Worm (Caenorhabditis elegans): ENCODE data around the gene C33D9.3.

C33D9.3 gene

DNA sequence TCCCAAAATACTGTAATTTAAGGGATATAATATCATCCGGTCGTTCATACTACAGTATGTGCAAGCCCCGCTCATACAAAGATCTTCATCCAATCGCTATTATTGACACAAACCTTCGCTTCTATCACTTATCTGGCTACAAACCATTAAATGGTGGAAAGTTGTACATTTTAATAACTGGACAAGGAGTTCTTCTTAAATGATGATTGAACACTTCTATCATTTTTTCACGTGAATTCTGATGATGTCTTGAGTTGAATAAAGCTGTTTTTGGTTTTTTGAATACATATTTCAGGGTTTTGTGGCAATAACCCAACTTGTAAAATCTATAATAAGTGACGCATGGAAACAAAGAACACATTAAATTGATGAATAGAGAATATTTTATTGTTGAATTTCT, 29.9 kb upstream of the C33D9.3 start:
- TF ChIP-seq F37D6.2 (tag; optimal IDR thresholded peaks at IDR 0.05) = no peak
- TF ChIP-seq Y105C5A.15 (GFP tag; IDR thresholded peaks at IDR 0.05) = 0 out of 2 replicates have a peak, but pooled peaks have one; percentile 31
- TF ChIP-seq dmd-6 (GFP tag; IDR thresholded peaks at IDR 0.05) = no peak
- TF ChIP-seq mep-1 (tag; optimal IDR thresholded peaks at IDR 0.05) = peak; percentile 7
- TF ChIP-seq lsy-2 (tag; optimal IDR thresholded peaks at IDR 0.05) = no peak
- peak; percentile 43 for TF ChIP-seq ama-1 (optimal IDR thresholded peaks at IDR 0.05)
- TF ChIP-seq egl-43 (GFP tag; IDR thresholded peaks at IDR 0.05) = no peak
- TF ChIP-seq daf-12 (tag; optimal IDR thresholded peaks at IDR 0.05) = no peak
- peak; percentile 40 for TF ChIP-seq nhr-237 (tag; optimal IDR thresholded peaks at IDR 0.05)
- TF ChIP-seq T26A8.4 (GFP tag; IDR thresholded peaks at IDR 0.05) = peak; percentile 88
- no peak for TF ChIP-seq zfp-3 (GFP tag; conservative IDR thresholded peaks at IDR 0.05)
- TF ChIP-seq nhr-10 (tag; optimal IDR thresholded peaks at IDR 0.05) = peak; percentile 53
- no peak for TF ChIP-seq dve-1 (tag; optimal IDR thresholded peaks at IDR 0.05; ENCODE audit: insufficient read depth)
- no peak for TF ChIP-seq aly-2 (tag; optimal IDR thresholded peaks at IDR 0.05)
- no peak for TF ChIP-seq ztf-11 (tag; optimal IDR thresholded peaks at IDR 0.05)
- no peak for TF ChIP-seq F44E2.7 (GFP tag; IDR thresholded peaks at IDR 0.05)
- TF ChIP-seq Y5F2A.4 (GFP tag; optimal IDR thresholded peaks at IDR 0.05) = no peak
- no peak for TF ChIP-seq snpc-4 (tag; optimal IDR thresholded peaks at IDR 0.05)
- TF ChIP-seq cey-2 (tag; optimal IDR thresholded peaks at IDR 0.05; ENCODE audit: borderline replicate concordance, insufficient read depth) = no peak
- no peak for TF ChIP-seq nhr-42 (GFP tag; IDR thresholded peaks at IDR 0.05)
- no peak for TF ChIP-seq attf-4 (tag; optimal IDR thresholded peaks at IDR 0.05)
- TF ChIP-seq madf-5 (GFP tag; IDR thresholded peaks at IDR 0.05) = no peak
- TF ChIP-seq lim-7 (GFP tag; IDR thresholded peaks at IDR 0.05) = no peak
- TF ChIP-seq nhr-28 (tag; optimal IDR thresholded peaks at IDR 0.05) = peak; percentile 12

DNA sequence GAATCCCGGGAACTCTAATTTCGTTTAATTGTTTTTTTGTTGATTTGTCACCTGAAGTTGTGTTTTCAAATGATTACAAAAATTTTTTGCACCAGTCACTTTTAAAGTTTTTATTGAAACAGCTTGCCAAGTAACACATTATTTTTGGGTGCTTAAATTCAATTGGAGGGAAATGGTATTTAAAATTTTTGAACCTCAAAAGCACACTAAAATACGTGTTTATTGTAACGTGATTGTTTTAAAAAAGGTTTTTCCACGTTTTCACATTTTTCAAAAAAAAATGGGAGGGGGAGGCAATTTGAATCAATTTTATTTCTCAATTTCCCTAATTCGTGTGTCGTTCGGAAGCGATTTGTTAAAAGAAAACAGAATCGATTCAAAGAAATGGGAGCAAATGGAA, 28.4 kb upstream of the C33D9.3 start, which contains the start of gene T28C6.5:
Gene T28C6.5 (plus strand): TSS at position 301 of the 400 bp plus-strand sequence.
- no peak for TF ChIP-seq aly-2 (tag; optimal IDR thresholded peaks at IDR 0.05)
- TF ChIP-seq saeg-2 (GFP tag; IDR thresholded peaks at IDR 0.05) = no peak
- TF ChIP-seq lin-1 (GFP tag; IDR thresholded peaks at IDR 0.05) = no peak
- no peak for TF ChIP-seq aha-1 (tag)
- TF ChIP-seq skn-1 (tag; optimal IDR thresholded peaks at IDR 0.05) = no peak

DNA sequence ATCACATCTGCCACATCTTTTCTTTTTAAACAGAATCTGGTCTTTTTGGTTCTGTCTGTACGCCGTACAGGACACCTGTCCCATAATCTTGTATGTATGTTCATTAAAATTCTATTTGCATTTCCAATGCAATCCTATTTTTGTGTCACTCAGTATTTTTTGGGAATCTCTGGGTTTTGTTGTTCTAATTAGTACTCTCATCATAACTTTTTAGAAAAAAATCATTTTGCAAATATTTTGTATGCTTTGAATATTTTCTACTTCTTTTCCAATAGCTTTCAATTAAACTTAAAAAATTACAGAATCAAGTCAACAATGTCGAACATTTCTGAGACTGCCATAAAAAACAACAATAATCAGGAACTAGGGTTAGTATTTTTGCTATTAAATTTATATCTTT, 27.3 kb upstream of the C33D9.3 start, which contains the start of gene T28C6.3:
Gene T28C6.3 (plus strand): TSS at position 301 of the 400 bp plus-strand sequence.
- TF ChIP-seq aly-2 (tag; optimal IDR thresholded peaks at IDR 0.05) = no peak
- TF ChIP-seq tra-1 (GFP tag; IDR thresholded peaks at IDR 0.05) = no peak
- no peak for TF ChIP-seq dmd-9 (GFP tag; IDR thresholded peaks at IDR 0.05)
- TF ChIP-seq mep-1 (tag; optimal IDR thresholded peaks at IDR 0.05) = no peak
- no peak for TF ChIP-seq madf-5 (GFP tag; IDR thresholded peaks at IDR 0.05)
- no peak for TF ChIP-seq snpc-4 (tag; optimal IDR thresholded peaks at IDR 0.05)
- TF ChIP-seq hlh-30 (tag; optimal IDR thresholded peaks at IDR 0.05; ENCODE audit: insufficient read depth) = no peak
- TF ChIP-seq unc-130 (GFP tag; optimal IDR thresholded peaks at IDR 0.05) = no peak
- TF ChIP-seq pqm-1 (tag; optimal IDR thresholded peaks at IDR 0.05) = no peak
- TF ChIP-seq nhr-11 (tag; optimal IDR thresholded peaks at IDR 0.05) = no peak

DNA sequence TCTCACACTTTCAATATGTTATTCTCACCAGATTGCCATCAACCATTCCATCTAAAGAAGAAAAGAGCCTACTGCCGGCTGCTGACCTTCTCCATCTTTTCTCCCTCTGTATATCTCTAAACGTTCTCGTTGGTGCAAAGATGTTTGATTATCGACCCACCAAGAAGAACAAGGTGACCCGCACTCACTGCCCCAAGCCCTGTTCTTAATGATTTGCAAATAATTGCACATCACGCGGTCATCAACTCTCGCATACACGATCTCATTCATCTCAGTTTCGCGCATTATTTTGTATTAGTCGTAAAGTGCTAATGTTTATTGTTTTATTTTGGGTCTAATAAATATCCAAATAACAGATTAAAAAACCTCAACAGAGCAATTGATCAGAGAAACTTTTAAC, 26.8 kb upstream of the C33D9.3 start:
- TF ChIP-seq dmd-6 (GFP tag; IDR thresholded peaks at IDR 0.05) (no peak), ceh-62 (tag; optimal IDR thresholded peaks at IDR 0.05) (no peak), dve-1 (tag; optimal IDR thresholded peaks at IDR 0.05; ENCODE audit: insufficient read depth) (no peak), pqm-1 (tag; optimal IDR thresholded peaks at IDR 0.05) (no peak), arid-1 (GFP tag; conservative IDR thresholded peaks at IDR 0.05) (no peak), ZK337.2 (GFP tag; IDR thresholded peaks at IDR 0.05) (no peak), zip-11 (GFP tag; IDR thresholded peaks at IDR 0.05) (no peak), sdz-12 (GFP tag; optimal IDR thresholded peaks at IDR 0.05) (no peak), snpc-4 (tag; optimal IDR thresholded peaks at IDR 0.05) (no peak), ctbp-1 (GFP tag; IDR thresholded peaks at IDR 0.05) (no peak), aly-2 (tag; optimal IDR thresholded peaks at IDR 0.05) (no peak), tag-97 (GFP tag; IDR thresholded peaks at IDR 0.05) (no peak), nhr-48 (tag; optimal IDR thresholded peaks at IDR 0.05) (no peak), madf-9 (GFP tag; conservative IDR thresholded peaks at IDR 0.05) (no peak), duxl-1 (tag; optimal IDR thresholded peaks at IDR 0.05; ENCODE audit: poor library complexity) (no peak), mep-1 (tag; optimal IDR thresholded peaks at IDR 0.05) (no peak)
